Fruit fly (Drosophila melanogaster) whole organism, embryonic: ENCODE results near the gene RpL35A.

ENCODE experiments used
- Antp ChIP-seq: fragments of 200-800 bp; sonication (Bioruptor generic); optimal IDR thresholded peaks from 3 replicates; lab custom pipeline; 2016; ENCODE audit warnings: missing biosample characterization, missing genetic modification characterization
- Awh ChIP-seq: fragments of 200-800 bp; sonication (Bioruptor generic); IDR thresholded peaks from 2 replicates; pipeline ENCODE4, ENCODE4 v1.3.6; 2022; ENCODE audit warnings: missing biosample characterization, missing genetic modification characterization
- BEAF-32 ChIP-seq: fragments of 200-800 bp; sonication (Bioruptor generic); optimal IDR thresholded peaks from 3 replicates; lab custom pipeline; 2017; ENCODE audit warnings: missing biosample characterization, missing genetic modification characterization, mild to moderate bottlenecking, moderate library complexity, missing genetic modification reagents
- Bteb2 ChIP-seq: fragments of 200-800 bp; sonication (Bioruptor generic); optimal IDR thresholded peaks from 2 replicates; lab custom pipeline; 2016; ENCODE audit warnings: missing biosample characterization, missing genetic modification characterization
- CG10209 ChIP-seq: fragments of 200-800 bp; sonication (Bioruptor generic); optimal IDR thresholded peaks from 3 replicates; lab custom pipeline; 2017; ENCODE audit warnings: missing biosample characterization, mild to moderate bottlenecking, missing genetic modification characterization, missing genetic modification reagents
- CG14441 ChIP-seq: fragments of 200-800 bp; sonication (Bioruptor generic); IDR thresholded peaks from 2 replicates; pipeline ENCODE4 v1.3.6; 2022; ENCODE audit warnings: missing biosample characterization, missing genetic modification characterization
- CG3065 ChIP-seq: fragments of 200-800 bp; sonication (Bioruptor generic); optimal IDR thresholded peaks from 2 replicates; lab custom pipeline; 2016; ENCODE audit warnings: missing biosample characterization, missing genetic modification characterization
- CG33557 ChIP-seq: fragments of 200-800 bp; sonication (Bioruptor generic); optimal IDR thresholded peaks from 2 replicates; lab custom pipeline; 2019; ENCODE audit warnings: missing biosample characterization, mild to moderate bottlenecking, missing genetic modification characterization, moderate library complexity
- CG43689 ChIP-seq: fragments of 200-800 bp; sonication (Bioruptor generic); IDR thresholded peaks from 2 replicates; pipeline ENCODE4 v1.3.6; 2022; ENCODE audit warnings: missing biosample characterization, missing genetic modification characterization
- CG6689 ChIP-seq: fragments of 200-800 bp; sonication (Bioruptor generic); IDR thresholded peaks from 2 replicates; pipeline ENCODE4 v1.3.6; 2022; ENCODE audit warnings: missing biosample characterization, missing genetic modification characterization
- CG7987 ChIP-seq: fragments of 200-800 bp; sonication (Bioruptor generic); optimal IDR thresholded peaks from 2 replicates; lab custom pipeline; 2018; ENCODE audit warnings: missing biosample characterization, mild to moderate bottlenecking, missing genetic modification characterization, moderate library complexity
- CG8089 ChIP-seq: fragments of 200-800 bp; sonication (Bioruptor generic); optimal IDR thresholded peaks from 3 replicates; lab custom pipeline; 2016; ENCODE audit warnings: missing biosample characterization, missing genetic modification characterization
- CG8765 ChIP-seq: fragments of 200-800 bp; sonication (Bioruptor generic); IDR thresholded peaks from 2 replicates; pipeline ENCODE4 v1.3.6; 2022; ENCODE audit warnings: missing biosample characterization, missing genetic modification characterization
- Deaf1 ChIP-seq: fragments of 200-800 bp; optimal IDR thresholded peaks from 3 replicates; lab custom pipeline; 2019; ENCODE audit warnings: missing biosample characterization, mild to moderate bottlenecking, missing genetic modification characterization, moderate library complexity
- Dll ChIP-seq: fragments of 200-800 bp; sonication (Bioruptor generic); IDR thresholded peaks from 4 replicates; pipeline ENCODE4 v1.3.6; 2022; ENCODE audit warnings: missing biosample characterization, missing genetic modification characterization; ENCODE audit not compliant: partially characterized antibody
- Doc3 ChIP-seq: fragments of 200-800 bp; sonication (Bioruptor generic); IDR thresholded peaks from 3 replicates; pipeline ENCODE4 v1.3.6; 2022; ENCODE audit warnings: missing biosample characterization, missing genetic modification characterization; ENCODE audit not compliant: partially characterized antibody
- Dp ChIP-seq: fragments of 200-800 bp; sonication (Bioruptor generic); optimal IDR thresholded peaks from 2 replicates; lab custom pipeline; 2018; ENCODE audit warnings: missing biosample characterization, mild to moderate bottlenecking, missing genetic modification characterization, moderate library complexity
- HHEX ChIP-seq: fragments of 200-800 bp; sonication (Bioruptor generic); optimal IDR thresholded peaks from 3 replicates; lab custom pipeline; 2017; ENCODE audit warnings: missing biosample characterization, mild to moderate bottlenecking, missing genetic modification characterization, missing genetic modification reagents
- Hmr ChIP-seq: fragments of 200-800 bp; sonication (Bioruptor generic); optimal IDR thresholded peaks from 3 replicates; lab custom pipeline; 2017; ENCODE audit warnings: mild to moderate bottlenecking, missing biosample characterization, missing genetic modification reagents, missing genetic modification characterization
- Hr3 ChIP-seq: fragments of 200-800 bp; sonication (Bioruptor generic); optimal IDR thresholded peaks from 3 replicates; lab custom pipeline; 2016; ENCODE audit warnings: missing biosample characterization, missing genetic modification characterization
- Med ChIP-seq: fragments of 200-800 bp; sonication (Bioruptor generic); peaks from one replicate; lab custom pipeline; 2016; ENCODE audit warnings: missing biosample characterization, missing genetic modification characterization, mild to moderate bottlenecking, inconsistent platforms, moderate library complexity
- NFAT ChIP-seq: fragments of 200-800 bp; sonication (Bioruptor generic); IDR thresholded peaks from 2 replicates; pipeline ENCODE4 v1.3.6; 2022; ENCODE audit warnings: missing biosample characterization, missing genetic modification characterization
- Side ChIP-seq: fragments of 200-800 bp; sonication (Bioruptor generic); optimal IDR thresholded peaks from 2 replicates; lab custom pipeline; 2016; ENCODE audit warnings: missing biosample characterization, missing genetic modification characterization
- Sox100B ChIP-seq: fragments of 200-800 bp; sonication (Bioruptor generic); optimal IDR thresholded peaks from 3 replicates; lab custom pipeline; 2018; ENCODE audit warnings: missing biosample characterization, mild to moderate bottlenecking, missing genetic modification characterization
- YL-1 ChIP-seq: fragments of 200-800 bp; sonication (Bioruptor generic); optimal IDR thresholded peaks from 3 replicates; lab custom pipeline; 2017; ENCODE audit warnings: missing biosample characterization, mild to moderate bottlenecking, missing genetic modification characterization
- amos ChIP-seq: fragments of 200-800 bp; sonication (Bioruptor generic); IDR thresholded peaks from 2 replicates; pipeline ENCODE4 v1.3.6; 2022; ENCODE audit warnings: missing biosample characterization, missing genetic modification characterization; ENCODE audit not compliant: partially characterized antibody
- aop ChIP-seq: fragments of 200-800 bp; sonication (Bioruptor generic); IDR thresholded peaks from 2 replicates; pipeline ENCODE4 v1.3.6; 2022; ENCODE audit warnings: missing biosample characterization, missing genetic modification characterization
- ara ChIP-seq: fragments of 200-800 bp; sonication (Bioruptor generic); IDR thresholded peaks from 2 replicates; pipeline ENCODE4 v1.3.6; 2022; ENCODE audit warnings: missing biosample characterization, missing genetic modification characterization
- chinmo ChIP-seq: fragments of 200-800 bp; sonication (Bioruptor generic); IDR thresholded peaks from 4 replicates; pipeline ENCODE4 v1.3.6; 2022; ENCODE audit warnings: missing biosample characterization, missing genetic modification characterization; ENCODE audit not compliant: partially characterized antibody
- chn ChIP-seq: fragments of 200-800 bp; sonication (Bioruptor generic); optimal IDR thresholded peaks from 2 replicates; lab custom pipeline; 2016; ENCODE audit warnings: missing biosample characterization, missing genetic modification characterization
- crc ChIP-seq: fragments of 200-800 bp; sonication (Bioruptor generic); optimal IDR thresholded peaks from 2 replicates; lab custom pipeline; 2016; ENCODE audit warnings: missing biosample characterization, missing genetic modification characterization
- esg ChIP-seq: fragments of 200-800 bp; sonication (Bioruptor generic); conservative IDR thresholded peaks from 2 replicates; pipeline ENCODE4 v1.3.6; 2022; ENCODE audit warnings: missing biosample characterization, missing genetic modification characterization
- fd102C ChIP-seq: fragments of 200-800 bp; sonication (Bioruptor generic); optimal IDR thresholded peaks from 2 replicates; lab custom pipeline; 2018; ENCODE audit warnings: missing biosample characterization, mild to moderate bottlenecking, missing genetic modification characterization, moderate library complexity
- grn ChIP-seq: fragments of 200-800 bp; sonication (Bioruptor generic); optimal IDR thresholded peaks from 3 replicates; lab custom pipeline; 2017; ENCODE audit warnings: missing biosample characterization, missing genetic modification characterization
- jing ChIP-seq: fragments of 200-800 bp; sonication (Bioruptor generic); optimal IDR thresholded peaks from 2 replicates; lab custom pipeline; 2018; ENCODE audit warnings: missing biosample characterization, mild to moderate bottlenecking, missing genetic modification characterization
- kah ChIP-seq: fragments of 200-800 bp; sonication (Bioruptor generic); optimal IDR thresholded peaks from 2 replicates; lab custom pipeline; 2018; ENCODE audit warnings: missing biosample characterization, mild to moderate bottlenecking, missing genetic modification characterization
- ken ChIP-seq: fragments of 200-800 bp; sonication (Bioruptor generic); IDR thresholded peaks from 3 replicates; pipeline ENCODE4 v1.3.6; 2022; ENCODE audit warnings: missing biosample characterization, missing genetic modification characterization
- klu ChIP-seq: fragments of 200-800 bp; sonication (Bioruptor generic); IDR thresholded peaks from 2 replicates; pipeline ENCODE4 v1.3.6; 2022; ENCODE audit warnings: missing biosample characterization, missing genetic modification characterization
- knrl ChIP-seq: fragments of 200-800 bp; sonication (Bioruptor generic); IDR thresholded peaks from 3 replicates; pipeline ENCODE4 v1.3.6; 2022; ENCODE audit warnings: missing biosample characterization, missing genetic modification characterization; ENCODE audit not compliant: partially characterized antibody
- mld ChIP-seq: fragments of 200-800 bp; sonication (Bioruptor generic); IDR thresholded peaks from 3 replicates; pipeline ENCODE4 v1.3.6; 2022; ENCODE audit warnings: missing biosample characterization, missing genetic modification characterization; ENCODE audit not compliant: partially characterized antibody
- oc ChIP-seq: fragments of 200-800 bp; sonication (Bioruptor generic); optimal IDR thresholded peaks from 2 replicates; lab custom pipeline; 2018; ENCODE audit warnings: missing biosample characterization, mild to moderate bottlenecking, missing genetic modification characterization, moderate library complexity
- pb ChIP-seq: fragments of 200-800 bp; sonication (Bioruptor generic); optimal IDR thresholded peaks from 3 replicates; lab custom pipeline; 2016; ENCODE audit warnings: missing biosample characterization, missing genetic modification characterization
- prd ChIP-seq, 3 experiments: fragments of >200 bp in 2 of 3; fragments of 200-800 bp in 1 of 3; sonication (Bioruptor generic) in 1 of 3; optimal IDR thresholded peaks in 2 of 3; IDR thresholded peaks in 1 of 3; 2 replicates in 2 of 3; 3 replicates in 1 of 3; pipeline versions ENCODE4 v1.3.6 to Lab custom; 2017 to 2022; ENCODE audit warnings: missing biosample characterization in 1 of 3, missing genetic modification characterization in 1 of 3
- pzg ChIP-seq: fragments of 200-800 bp; sonication (Bioruptor generic); optimal IDR thresholded peaks from 3 replicates; lab custom pipeline; 2018; ENCODE audit warnings: missing biosample characterization, mild to moderate bottlenecking, missing genetic modification characterization, moderate library complexity
- sima ChIP-seq: fragments of 200-800 bp; sonication (Bioruptor generic); optimal IDR thresholded peaks from 2 replicates; lab custom pipeline; 2016; ENCODE audit warnings: missing biosample characterization, missing genetic modification characterization
- sqz ChIP-seq: fragments of 200-800 bp; sonication (Bioruptor generic); optimal IDR thresholded peaks from 3 replicates; lab custom pipeline; 2018; ENCODE audit warnings: missing biosample characterization, mild to moderate bottlenecking, missing genetic modification characterization
- tap ChIP-seq: fragments of 200-800 bp; optimal IDR thresholded peaks from 3 replicates; lab custom pipeline; 2019; ENCODE audit warnings: missing biosample characterization, mild to moderate bottlenecking, missing genetic modification characterization, moderate library complexity
- tin ChIP-seq: fragments of 200-800 bp; sonication (Bioruptor generic); optimal IDR thresholded peaks from 3 replicates; lab custom pipeline; 2016; ENCODE audit warnings: missing biosample characterization, missing genetic modification characterization
- trh ChIP-seq: fragments of 200-800 bp; sonication (Bioruptor generic); optimal IDR thresholded peaks from 2 replicates; lab custom pipeline; 2016; ENCODE audit warnings: missing biosample characterization, missing genetic modification characterization

The RpL35A gene

dm6 chr3R:5463199-5463949 lies 3.5 kb downstream of the RpL35A start (continued):
- TF ChIP-seq fd102C (GFP tag; lab: Kevin White, UChicago) (no peak), crc (GFP tag; lab: Kevin White, UChicago) (no peak), Deaf1 (tag; lab: Kevin White, UChicago) (no peak), Bteb2 (no peak), Med (GFP tag; lab: Kevin White, UChicago) (peak; percentile 45), knrl (GFP tag; lab: Robert Waterston, UW) (no peak), CG6689 (GFP tag; lab: Robert Waterston, UW) (0 out of 2 replicates have a peak, but pooled peaks have one; percentile 7), HHEX (GFP tag; lab: Kevin White, UChicago) (no peak), amos (GFP tag; lab: Robert Waterston, UW) (no peak), kah (GFP tag; lab: Kevin White, UChicago) (peak; percentile 100), jing (GFP tag; lab: Kevin White, UChicago) (no peak), ken (GFP tag; lab: Robert Waterston, UW) (no peak), pb (no peak), CG14441 (no peak), Antp (no peak), mld (no peak), tap (tag; lab: Kevin White, UChicago) (no peak), esg (no peak), Awh (GFP tag; lab: Robert Waterston, UW) (no peak), chn (GFP tag; lab: Kevin White, UChicago) (no peak), CG43689 (GFP tag; lab: Robert Waterston, UW) (no peak), Hr3 (GFP tag; lab: Kevin White, UChicago) (no peak), Dp (GFP tag; lab: Kevin White, UChicago) (peak; percentile 29), CG8089 (no peak), oc (no peak), CG7987 (no peak), klu (GFP tag; lab: Robert Waterston, UW) (no peak), Hmr (GFP tag; lab: Kevin White, UChicago) (peak; percentile 17), Doc3 (GFP tag; lab: Robert Waterston, UW) (no peak), trh (GFP tag; lab: Kevin White, UChicago) (no peak), Sox100B (no peak), CG10209 (GFP tag; lab: Kevin White, UChicago) (no peak), Side (GFP tag; lab: Kevin White, UChicago) (no peak), CG33557 (GFP tag; lab: Kevin White, UChicago) (no peak), grn (GFP tag; lab: Kevin White, UChicago) (peak; percentile 78), sima (no peak), YL-1 (GFP tag; lab: Kevin White, UChicago) (peak; percentile 43), CG3065 (GFP tag; lab: Kevin White, UChicago) (no peak), ara (GFP tag; lab: Robert Waterston, UW) (no peak), prd (optimal IDR thresholded peaks at IDR 0.05; lab: Kevin White, UChicago) (no peak), prd (GFP tag; IDR thresholded peaks at IDR 0.05; lab: Robert Waterston, UW) (no peak), tin (GFP tag; lab: Kevin White, UChicago) (no peak), chinmo (GFP tag; lab: Robert Waterston, UW) (peak; percentile 70; the same call in 1 of the 4 replicates), CG8765 (no peak), BEAF-32 (GFP tag; lab: Kevin White, UChicago) (peak; percentile 34), NFAT (GFP tag; lab: Robert Waterston, UW) (no peak), Dll (GFP tag; lab: Robert Waterston, UW) (peak; percentile 29; the same call in 1 of the 4 replicates), sqz (GFP tag; lab: Kevin White, UChicago) (no peak), pzg (GFP tag; lab: Kevin White, UChicago) (peak; percentile 55), aop (GFP tag; lab: Robert Waterston, UW) (no peak)
